Fruit fly (Drosophila melanogaster): ENCODE data around the gene crim.

Gene crim

DNA sequence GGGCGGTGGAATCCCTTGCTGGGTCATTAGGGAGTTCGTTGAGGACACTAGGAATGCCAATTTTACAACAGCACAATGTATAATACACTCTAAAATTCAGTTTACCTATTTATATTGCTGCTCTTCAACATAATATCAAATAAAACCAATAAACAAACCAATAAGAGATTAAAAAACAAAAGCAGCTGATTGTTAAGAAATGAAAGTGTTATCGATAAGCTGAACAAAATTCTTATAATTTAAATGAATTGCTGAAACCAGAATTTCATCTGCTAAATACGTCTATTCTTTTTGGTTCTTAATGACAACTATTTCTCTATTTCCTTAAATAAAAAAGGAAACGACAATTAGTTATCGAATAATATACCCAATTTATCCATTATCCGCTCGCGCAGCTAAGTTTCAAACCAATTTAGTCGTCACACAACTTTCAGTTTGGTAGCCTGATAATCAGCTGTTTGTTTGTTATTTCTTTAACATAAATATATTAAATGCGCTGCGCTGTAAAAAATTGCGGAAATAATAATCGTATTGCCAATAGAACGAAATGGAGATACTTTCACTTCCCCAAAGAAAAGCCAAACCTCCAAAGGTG, 19.9 kb downstream of the crim start, which contains the start of the genes Pldn and CG14135 (continued):
- TF ChIP-seq gce (GFP tag; IDR thresholded peaks at IDR 0.05), result no peak
- peak; percentile 20 for TF ChIP-seq cad (GFP tag; optimal IDR thresholded peaks at IDR 0.05)
- peak; percentile 72 for TF ChIP-seq Elba2 (GFP tag; optimal IDR thresholded peaks at IDR 0.05)
- TF ChIP-seq CG33557 (GFP tag; optimal IDR thresholded peaks at IDR 0.05), result no peak
- no peak for TF ChIP-seq CG1647 (GFP tag; optimal IDR thresholded peaks at IDR 0.05)
- no peak for TF ChIP-seq CG5180 (GFP tag; optimal IDR thresholded peaks at IDR 0.05)
- no peak for TF ChIP-seq CG3838 (GFP tag; optimal IDR thresholded peaks at IDR 0.05)
- TF ChIP-seq bbx (GFP tag; IDR thresholded peaks at IDR 0.05; ENCODE audit: partially characterized antibody), result no peak
- TF ChIP-seq CG12236 (GFP tag; optimal IDR thresholded peaks at IDR 0.05), result no peak
- TF ChIP-seq Drgx (GFP tag; IDR thresholded peaks at IDR 0.05), result no peak
- no peak for TF ChIP-seq CG17186 (GFP tag; optimal IDR thresholded peaks at IDR 0.05)
- TF ChIP-seq Ptx1 (GFP tag; IDR thresholded peaks at IDR 0.05), result no peak
- no peak for TF ChIP-seq gsb (GFP tag; IDR thresholded peaks at IDR 0.05)
- TF ChIP-seq NfI (GFP tag; optimal IDR thresholded peaks at IDR 0.05), result no peak
- TF ChIP-seq sna (GFP tag; IDR thresholded peaks at IDR 0.05; ENCODE audit: partially characterized antibody), result no peak
- TF ChIP-seq CG3065 (GFP tag; optimal IDR thresholded peaks at IDR 0.05), result no peak
- TF ChIP-seq CG17802 (tag; optimal IDR thresholded peaks at IDR 0.05), result no peak
- TF ChIP-seq CG4707 (GFP tag; optimal IDR thresholded peaks at IDR 0.05), result no peak
- no peak for TF ChIP-seq lov (optimal IDR thresholded peaks at IDR 0.05)
- TF ChIP-seq lov (GFP tag; IDR thresholded peaks at IDR 0.05), result no peak
- TF ChIP-seq CG15696 (tag; optimal IDR thresholded peaks at IDR 0.05), result no peak
- no peak for TF ChIP-seq Stat92E (GFP tag; optimal IDR thresholded peaks at IDR 0.05)
- TF ChIP-seq crc (GFP tag; optimal IDR thresholded peaks at IDR 0.05), result no peak
- TF ChIP-seq jing (GFP tag; optimal IDR thresholded peaks at IDR 0.05), result no peak
- no peak for TF ChIP-seq Hr51 (GFP tag; optimal IDR thresholded peaks at IDR 0.05)
- 0 out of 2 replicates have a peak, but pooled peaks have one; percentile 27 for TF ChIP-seq hbn (GFP tag; IDR thresholded peaks at IDR 0.05; ENCODE audit: partially characterized antibody)
- TF ChIP-seq slp2 (GFP tag; optimal IDR thresholded peaks at IDR 0.05), result no peak
- TF ChIP-seq ranshi (GFP tag; IDR thresholded peaks at IDR 0.05), result no peak
- TF ChIP-seq bigmax (GFP tag; optimal IDR thresholded peaks at IDR 0.05), result no peak
- TF ChIP-seq CG18011 (GFP tag; optimal IDR thresholded peaks at IDR 0.05), result no peak
- TF ChIP-seq klu (GFP tag; IDR thresholded peaks at IDR 0.05), result no peak
- TF ChIP-seq CG10274 (GFP tag; optimal IDR thresholded peaks at IDR 0.05), result no peak
- no peak for TF ChIP-seq NK7.1 (GFP tag; optimal IDR thresholded peaks at IDR 0.05)
- no peak for TF ChIP-seq CG15479 (GFP tag; optimal IDR thresholded peaks at IDR 0.05)
- no peak for TF ChIP-seq CG12104 (GFP tag; optimal IDR thresholded peaks at IDR 0.05)
- no peak for TF ChIP-seq ham (GFP tag; IDR thresholded peaks at IDR 0.05)
- TF ChIP-seq trem (tag; optimal IDR thresholded peaks at IDR 0.05), result peak; percentile 53
- TF ChIP-seq caup (GFP tag; optimal IDR thresholded peaks at IDR 0.05; ENCODE audit: severe bottlenecking), result no peak
- peak; percentile 55 for TF ChIP-seq CG14710 (tag; optimal IDR thresholded peaks at IDR 0.05)
- TF ChIP-seq Bgb (GFP tag; IDR thresholded peaks at IDR 0.05; ENCODE audit: partially characterized antibody), result no peak; the same call in 1 of the 2 replicates
- TF ChIP-seq Sox102F (GFP tag; optimal IDR thresholded peaks at IDR 0.05), result no peak
- TF ChIP-seq dimm (GFP tag; IDR thresholded peaks at IDR 0.05), result no peak
- TF ChIP-seq CG31441 (GFP tag; IDR thresholded peaks at IDR 0.05), result no peak
- TF ChIP-seq CG10979 (tag; optimal IDR thresholded peaks at IDR 0.05), result no peak
- TF ChIP-seq pita (GFP tag; optimal IDR thresholded peaks at IDR 0.05), result peak; percentile 75
- TF ChIP-seq pros (GFP tag; optimal IDR thresholded peaks at IDR 0.05), result no peak
- TF ChIP-seq eve (GFP tag; optimal IDR thresholded peaks at IDR 0.05), result no peak
- no peak for TF ChIP-seq CG3281 (GFP tag; optimal IDR thresholded peaks at IDR 0.05)
- TF ChIP-seq psq (GFP tag; optimal IDR thresholded peaks at IDR 0.05), result no peak
- TF ChIP-seq HHEX (GFP tag; optimal IDR thresholded peaks at IDR 0.05), result no peak

All from whole organism, embryonic.